Fruit fly (Drosophila melanogaster) S2 (cell line): ENCODE data around the gene Lrrk.

Experiments
- CG8478 ChIP-seq: fragments of >200 bp; optimal IDR thresholded peaks from 2 replicates; lab custom pipeline; 2018
- CTCF ChIP-seq, 2 experiments: fragments of >200 bp; optimal IDR thresholded peaks; 2 replicates each; lab custom pipeline; 2018

DNA sequence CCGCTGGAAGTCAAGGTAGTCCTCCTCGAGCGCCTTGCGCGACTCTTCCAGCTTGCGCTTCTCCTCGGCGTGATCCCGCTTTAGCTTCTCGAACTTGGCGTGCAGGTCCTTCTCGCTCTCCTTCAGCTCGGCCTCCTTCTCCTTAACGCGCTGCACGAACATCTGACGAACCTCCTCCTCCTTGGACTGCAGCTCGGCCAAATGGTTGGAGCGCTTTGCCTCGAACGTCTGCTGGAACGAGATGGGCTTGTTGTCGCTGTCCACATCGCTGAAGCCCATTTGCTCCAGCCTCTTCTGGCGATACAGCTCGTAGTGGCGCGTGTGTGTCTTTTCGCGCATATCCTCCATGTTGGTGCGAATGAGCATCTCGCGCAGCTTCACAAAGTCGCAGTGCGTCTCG, 48.9 kb upstream of the Lrrk start:
- TF ChIP-seq CTCF (optimal IDR thresholded peaks at IDR 0.05; lab: Kevin White, UChicago) = no peak
- no peak for TF ChIP-seq CG8478
